Worm (Caenorhabditis elegans) whole organism, L4 larva: ENCODE results near the gene F39G3.2.

ENCODE experiments used
- F49E8.2 ChIP-seq: sonication (generic microtip); optimal IDR thresholded peaks from 2 replicates; lab custom pipeline; 2016; ENCODE audit warnings: missing compliant biosample characterization, mild to moderate bottlenecking, missing genetic modification characterization, borderline replicate concordance
- Y5F2A.4 ChIP-seq: fragments of 200-800 bp; sonication (Bioruptor generic); optimal IDR thresholded peaks from 2 replicates; lab custom pipeline; 2018; ENCODE audit warnings: mild to moderate bottlenecking, missing genetic modification characterization, missing compliant biosample characterization
- ZK546.5 ChIP-seq, 2 experiments: sonication (generic microtip); optimal IDR thresholded peaks; 2 replicates each; lab custom pipeline; 2017; ENCODE audit warnings: missing biosample characterization in 2 of 2, missing genetic modification characterization in 2 of 2
- aha-1 ChIP-seq: fragments of 150-350 bp; peaks from one replicate; lab custom pipeline; 2014; ENCODE audit warnings: missing biosample characterization, missing genetic modification characterization
- aly-2 ChIP-seq: sonication (generic microtip); optimal IDR thresholded peaks from 2 replicates; lab custom pipeline; 2018; ENCODE audit warnings: missing biosample characterization, missing genetic modification characterization
- arid-1 ChIP-seq: fragments of 200-800 bp; sonication (Bioruptor generic); conservative IDR thresholded peaks from 2 replicates; pipeline ENCODE4 v1.3.6; 2022; ENCODE audit warnings: missing genetic modification reagents, missing genetic modification characterization, missing compliant biosample characterization
- ceh-62 ChIP-seq: sonication (generic microtip); optimal IDR thresholded peaks from 2 replicates; lab custom pipeline; 2017; ENCODE audit warnings: missing biosample characterization, missing genetic modification characterization
- ctbp-1 ChIP-seq: fragments of 200-800 bp; sonication (Bioruptor generic); IDR thresholded peaks from 2 replicates; pipeline ENCODE4 v1.3.6; 2022; ENCODE audit warnings: missing genetic modification reagents, missing genetic modification characterization, missing compliant biosample characterization
- daf-16 ChIP-seq, 3 experiments: sonication (generic microtip); optimal IDR thresholded peaks; 2 replicates each; lab custom pipeline; 2016 to 2017; ENCODE audit warnings: missing genetic modification characterization in 3 of 3, missing genetic modification reagents in 3 of 3, mild to moderate bottlenecking in 2 of 3, missing compliant biosample characterization in 2 of 3, missing biosample characterization in 1 of 3, moderate library complexity in 1 of 3
- daf-19 ChIP-seq: fragments of 200-800 bp; sonication (Bioruptor generic); conservative IDR thresholded peaks from 2 replicates; pipeline ENCODE4 v1.3.6; 2022; ENCODE audit warnings: missing genetic modification characterization, missing compliant biosample characterization
- duxl-1 ChIP-seq: sonication (generic microtip); optimal IDR thresholded peaks from 2 replicates; lab custom pipeline; 2016; ENCODE audit warnings: mild to moderate bottlenecking, missing genetic modification characterization, moderate library complexity, missing compliant biosample characterization; ENCODE audit not compliant: poor library complexity
- dve-1 ChIP-seq: sonication (generic microtip); optimal IDR thresholded peaks from 2 replicates; lab custom pipeline; 2017; ENCODE audit warnings: antibody characterized with exemption, mild to moderate bottlenecking, missing genetic modification characterization, missing compliant biosample characterization; ENCODE audit not compliant: insufficient read depth
- fos-1 ChIP-seq: fragments of 150-350 bp; optimal IDR thresholded peaks from 2 replicates; lab custom pipeline; 2014; ENCODE audit warnings: missing biosample characterization, missing genetic modification characterization
- jun-1 ChIP-seq: fragments of 150-350 bp; optimal IDR thresholded peaks from 2 replicates; lab custom pipeline; 2014; ENCODE audit warnings: missing biosample characterization, missing genetic modification reagents, missing genetic modification characterization
- lin-29 ChIP-seq: fragments of 200-800 bp; sonication (Bioruptor generic); IDR thresholded peaks from 2 replicates; pipeline ENCODE4 v1.3.6; 2022; ENCODE audit warnings: missing genetic modification reagents, missing genetic modification characterization, missing compliant biosample characterization
- lin-38 ChIP-seq: fragments of 200-800 bp; sonication (Bioruptor generic); IDR thresholded peaks from 2 replicates; pipeline ENCODE4 v1.3.6; 2022; ENCODE audit warnings: missing genetic modification reagents, missing genetic modification characterization, missing compliant biosample characterization
- lin-39 ChIP-seq: fragments of 150-350 bp; optimal IDR thresholded peaks from 2 replicates; lab custom pipeline; 2014; ENCODE audit warnings: missing biosample characterization, missing genetic modification reagents, missing genetic modification characterization
- lir-3 ChIP-seq: sonication (generic microtip); optimal IDR thresholded peaks from 2 replicates; lab custom pipeline; 2016; ENCODE audit warnings: mild to moderate bottlenecking, missing genetic modification characterization, missing compliant biosample characterization
- lsy-2 ChIP-seq, 2 experiments: fragments of 150-350 bp in 1 of 2; sonication (generic microtip) in 1 of 2; optimal IDR thresholded peaks; 2 replicates each; lab custom pipeline; 2014 to 2017; ENCODE audit warnings: missing biosample characterization in 2 of 2, missing genetic modification characterization in 2 of 2
- mes-2 ChIP-seq: sonication (generic microtip); optimal IDR thresholded peaks from 2 replicates; lab custom pipeline; 2016; ENCODE audit warnings: missing genotype, mild to moderate bottlenecking, missing genetic modification characterization, missing compliant biosample characterization; ENCODE audit not compliant: poor library complexity, severe bottlenecking
- mxl-2 ChIP-seq: fragments of 200-800 bp; sonication (Bioruptor generic); conservative IDR thresholded peaks from 2 replicates; pipeline ENCODE4 v1.3.6; 2022; ENCODE audit warnings: missing genetic modification reagents, missing genetic modification characterization, missing compliant biosample characterization
- nhr-102 ChIP-seq: sonication (generic microtip); optimal IDR thresholded peaks from 2 replicates; lab custom pipeline; 2016; ENCODE audit warnings: mild to moderate bottlenecking, missing genetic modification characterization, moderate library complexity, missing compliant biosample characterization
- nhr-237 ChIP-seq: sonication (generic microtip); optimal IDR thresholded peaks from 2 replicates; lab custom pipeline; 2017; ENCODE audit warnings: missing biosample characterization, missing genetic modification characterization
- nhr-6 ChIP-seq: fragments of 150-350 bp; optimal IDR thresholded peaks from 2 replicates; lab custom pipeline; 2014; ENCODE audit warnings: missing biosample characterization, missing genetic modification characterization
- pqm-1 ChIP-seq: sonication (generic microtip); optimal IDR thresholded peaks from 2 replicates; lab custom pipeline; 2017; ENCODE audit warnings: missing biosample characterization, missing genetic modification characterization
- saeg-2 ChIP-seq: fragments of 200-800 bp; sonication (Bioruptor generic); IDR thresholded peaks from 2 replicates; pipeline ENCODE4 v1.3.6; 2022; ENCODE audit warnings: missing genetic modification reagents, missing genetic modification characterization, missing compliant biosample characterization
- set-16 ChIP-seq: fragments of 200-800 bp; sonication (Bioruptor generic); IDR thresholded peaks from 2 replicates; pipeline ENCODE4 v1.3.6; 2022; ENCODE audit warnings: missing genetic modification reagents, missing genetic modification characterization, missing compliant biosample characterization
- snpc-1.2 ChIP-seq: fragments of 200-800 bp; sonication (Bioruptor generic); IDR thresholded peaks from 2 replicates; pipeline ENCODE4 v1.3.6; 2022; ENCODE audit warnings: missing genetic modification reagents, missing genetic modification characterization, missing compliant biosample characterization
- snpc-4 ChIP-seq: fragments of 150-350 bp; optimal IDR thresholded peaks from 2 replicates; lab custom pipeline; 2014; ENCODE audit warnings: missing biosample characterization, missing genetic modification characterization
- spr-3 ChIP-seq: fragments of 200-800 bp; sonication (Bioruptor generic); optimal IDR thresholded peaks from 2 replicates; lab custom pipeline; 2018; ENCODE audit warnings: mild to moderate bottlenecking, missing genetic modification characterization, missing compliant biosample characterization
- unc-39 ChIP-seq: sonication (generic microtip); optimal IDR thresholded peaks from 2 replicates; lab custom pipeline; 2017; ENCODE audit warnings: missing biosample characterization, missing genetic modification characterization
- vab-7 ChIP-seq: fragments of 200-800 bp; sonication (Bioruptor generic); IDR thresholded peaks from 2 replicates; pipeline ENCODE4 v1.3.6; 2022; ENCODE audit warnings: missing genetic modification reagents, missing genetic modification characterization, missing compliant biosample characterization
- zag-1 ChIP-seq: fragments of 150-350 bp; optimal IDR thresholded peaks from 2 replicates; lab custom pipeline; 2014; ENCODE audit warnings: missing biosample characterization, missing genetic modification characterization
- zfp-2 ChIP-seq: sonication (generic microtip); optimal IDR thresholded peaks from 2 replicates; lab custom pipeline; 2016; ENCODE audit warnings: mild to moderate bottlenecking, missing genetic modification characterization, missing compliant biosample characterization
- ztf-11 ChIP-seq: fragments of 150-350 bp; optimal IDR thresholded peaks from 2 replicates; lab custom pipeline; 2014; ENCODE audit warnings: missing biosample characterization, missing genetic modification characterization

F39G3.2 gene

ce11 chrV:4731154-4731961 is 6.3 kb upstream of the F39G3.2 start, which contains the start of gene F39G3.3 (continued):
- peak; percentile 86 for TF ChIP-seq mes-2 (tag; lab: Kevin White, UChicago)
- TF ChIP-seq daf-16 (GFP tag; optimal IDR thresholded peaks at IDR 0.05; lab: Kevin White, UChicago), result peak in 1 of 2 experiments; percentile 2
- peak; percentile 59 for TF ChIP-seq daf-16 (tag; optimal IDR thresholded peaks at IDR 0.05; lab: Kevin White, UChicago)
- no peak for TF ChIP-seq ZK546.5 (tag; optimal IDR thresholded peaks at IDR 0.05; lab: Kevin White, UChicago)
- TF ChIP-seq duxl-1 (tag; lab: Kevin White, UChicago), result peak; percentile 58
- peak; percentile 40 for TF ChIP-seq nhr-102
- TF ChIP-seq F49E8.2, result peak; percentile 84
- TF ChIP-seq mxl-2 (GFP tag; lab: Robert Waterston, UW), result no peak

- 0 out of 2 replicates have a peak, but pooled peaks have one; percentile 35 for TF ChIP-seq snpc-1.2 (GFP tag; lab: Robert Waterston, UW)
- TF ChIP-seq ztf-11 (tag; lab: Kevin White, UChicago), result no peak
- TF ChIP-seq set-16, result peak; percentile 19; the same call in 1 of the 2 replicates
- TF ChIP-seq aha-1, result peak; percentile 64
Measured at ce11 chrV:4733952-4734351, 3.7 kb upstream of the F39G3.2 start.

- no peak for TF ChIP-seq saeg-2 (GFP tag; lab: Robert Waterston, UW)
- TF ChIP-seq Y5F2A.4 (GFP tag; lab: Kevin White, UChicago), result no peak
- no peak for TF ChIP-seq zag-1
- no peak for TF ChIP-seq dve-1 (tag; lab: Kevin White, UChicago)
- TF ChIP-seq lin-39 (tag; lab: Kevin White, UChicago), result no peak
- TF ChIP-seq daf-19, result no peak
- TF ChIP-seq unc-39 (tag; lab: Kevin White, UChicago), result no peak
- TF ChIP-seq lin-38 (GFP tag; lab: Robert Waterston, UW), result peak; percentile 40; the same call in 1 of the 2 replicates
- TF ChIP-seq fos-1 (tag; lab: Kevin White, UChicago), result no peak
- no peak for TF ChIP-seq nhr-6
- TF ChIP-seq daf-16 (GFP tag; optimal IDR thresholded peaks at IDR 0.05; lab: Kevin White, UChicago), result no peak
- peak; percentile 1 for TF ChIP-seq daf-16 (tag; optimal IDR thresholded peaks at IDR 0.05; lab: Kevin White, UChicago)
- TF ChIP-seq vab-7, result no peak
- TF ChIP-seq lin-29 (GFP tag; lab: Robert Waterston, UW), result no peak
- TF ChIP-seq pqm-1 (tag; lab: Kevin White, UChicago), result no peak
- TF ChIP-seq snpc-4 (tag; lab: Kevin White, UChicago), result no peak
- TF ChIP-seq aha-1, result peak; percentile 96
- TF ChIP-seq nhr-237 (tag; lab: Kevin White, UChicago), result no peak
- TF ChIP-seq ceh-62 (tag; lab: Kevin White, UChicago), result no peak
- TF ChIP-seq lir-3 (tag; lab: Kevin White, UChicago), result no peak
- TF ChIP-seq jun-1, result no peak
- no peak for TF ChIP-seq zfp-2 (tag; lab: Kevin White, UChicago)
- TF ChIP-seq arid-1 (GFP tag; lab: Robert Waterston, UW), result 0 out of 2 replicates have a peak, but pooled peaks have one; percentile 8
- no peak for TF ChIP-seq spr-3 (GFP tag; lab: Kevin White, UChicago)
- no peak for TF ChIP-seq ctbp-1 (GFP tag; lab: Robert Waterston, UW)
- no peak for TF ChIP-seq lsy-2 (tag; optimal IDR thresholded peaks at IDR 0.05; lab: Kevin White, UChicago)
- TF ChIP-seq aly-2 (tag; lab: Kevin White, UChicago), result peak; percentile 31
Measured at ce11 chrV:4734608-4735007, 3.0 kb upstream of the F39G3.2 start.
